Worm (Caenorhabditis elegans) whole organism, L2 larva: ENCODE measurements around the gene fbxb-79.

Experiments used
- C34F6.9 ChIP-seq: fragments of 150-350 bp; optimal IDR thresholded peaks from 2 replicates; lab custom pipeline; 2014; ENCODE audit warnings: missing biosample characterization, missing genetic modification characterization
- ZK546.5 ChIP-seq: sonication (generic microtip); optimal IDR thresholded peaks from 2 replicates; lab custom pipeline; 2017; ENCODE audit warnings: missing biosample characterization, missing genetic modification characterization
- alr-1 ChIP-seq: fragments of 150-350 bp; optimal IDR thresholded peaks from 2 replicates; lab custom pipeline; 2014; ENCODE audit warnings: missing biosample characterization, missing genetic modification characterization
- ama-1 ChIP-seq: fragments of 150-350 bp; optimal IDR thresholded peaks from 2 replicates; lab custom pipeline; 2018; ENCODE audit warnings: inconsistent platforms
- ceh-82 ChIP-seq: fragments of 150-350 bp; optimal IDR thresholded peaks from 2 replicates; lab custom pipeline; 2014; ENCODE audit warnings: missing biosample characterization, missing genetic modification characterization
- crh-2 ChIP-seq: sonication (generic microtip); optimal IDR thresholded peaks from 2 replicates; lab custom pipeline; 2017; ENCODE audit warnings: missing biosample characterization, missing genetic modification characterization
- egl-27 ChIP-seq: sonication (generic microtip); optimal IDR thresholded peaks from 3 replicates; lab custom pipeline; 2017; ENCODE audit warnings: missing biosample characterization, missing genetic modification reagents, missing genetic modification characterization
- elt-1 ChIP-seq: fragments of 150-350 bp; optimal IDR thresholded peaks from 2 replicates; lab custom pipeline; 2014; ENCODE audit warnings: missing biosample characterization, missing genetic modification characterization
- fos-1 ChIP-seq: fragments of 150-350 bp; optimal IDR thresholded peaks from 2 replicates; lab custom pipeline; 2014; ENCODE audit warnings: missing biosample characterization, missing genetic modification characterization
- gmeb-1 ChIP-seq: fragments of 150-350 bp; optimal IDR thresholded peaks from 2 replicates; lab custom pipeline; 2014; ENCODE audit warnings: missing biosample characterization, missing genetic modification characterization
- lin-13 ChIP-seq: fragments of 150-350 bp; optimal IDR thresholded peaks from 2 replicates; lab custom pipeline; 2014; ENCODE audit warnings: missing biosample characterization, missing genetic modification reagents, missing genetic modification characterization
- lsy-2 ChIP-seq, 2 experiments: fragments of 150-350 bp in 1 of 2; sonication (generic microtip) in 1 of 2; optimal IDR thresholded peaks; 2 replicates each; lab custom pipeline; 2014 to 2017; ENCODE audit warnings: missing biosample characterization in 2 of 2, missing genetic modification characterization in 2 of 2
- mab-5 ChIP-seq: fragments of 150-350 bp; optimal IDR thresholded peaks from 2 replicates; lab custom pipeline; 2014; ENCODE audit warnings: missing biosample characterization, missing genetic modification characterization
- mbf-1 ChIP-seq: sonication (generic microtip); optimal IDR thresholded peaks from 2 replicates; lab custom pipeline; 2017; ENCODE audit warnings: missing biosample characterization, missing genetic modification characterization
- nhr-11 ChIP-seq: fragments of 150-350 bp; optimal IDR thresholded peaks from 2 replicates; lab custom pipeline; 2014; ENCODE audit warnings: missing biosample characterization, missing genetic modification characterization
- nhr-12 ChIP-seq: fragments of 150-350 bp; optimal IDR thresholded peaks from 2 replicates; lab custom pipeline; 2014; ENCODE audit warnings: missing biosample characterization, missing genetic modification characterization
- nhr-129 ChIP-seq: fragments of 150-350 bp; optimal IDR thresholded peaks from 2 replicates; lab custom pipeline; 2014; ENCODE audit warnings: missing biosample characterization, missing genetic modification characterization
- nhr-25 ChIP-seq: fragments of 150-350 bp; sonication (generic microtip); optimal IDR thresholded peaks from 3 replicates; lab custom pipeline; 2014; ENCODE audit warnings: missing biosample characterization, missing genetic modification characterization
- peb-1 ChIP-seq: fragments of 150-350 bp; optimal IDR thresholded peaks from 2 replicates; lab custom pipeline; 2014; ENCODE audit warnings: missing biosample characterization, missing genetic modification characterization
- sem-4 ChIP-seq: fragments of 150-350 bp; optimal IDR thresholded peaks from 2 replicates; lab custom pipeline; 2014; ENCODE audit warnings: missing biosample characterization, missing genetic modification reagents, missing genetic modification characterization
- sma-3 ChIP-seq: sonication (generic microtip); optimal IDR thresholded peaks from 2 replicates; lab custom pipeline; 2016; ENCODE audit warnings: missing genetic modification reagents, missing genetic modification characterization, missing compliant biosample characterization
- sma-9 ChIP-seq, 2 experiments: fragments of 150-350 bp in 1 of 2; sonication (generic microtip) in 1 of 2; optimal IDR thresholded peaks; 2 replicates each; lab custom pipeline; 2014 to 2016; ENCODE audit warnings: missing genetic modification characterization in 2 of 2, mild to moderate bottlenecking in 1 of 2, missing biosample characterization in 1 of 2, missing compliant biosample characterization in 1 of 2, missing genetic modification reagents in 1 of 2, moderate library complexity in 1 of 2
- snpc-4 ChIP-seq: fragments of 150-350 bp; optimal IDR thresholded peaks from 2 replicates; lab custom pipeline; 2014; ENCODE audit warnings: missing biosample characterization, missing genetic modification characterization
- unc-39 ChIP-seq: fragments of 150-350 bp; optimal IDR thresholded peaks from 2 replicates; lab custom pipeline; 2014; ENCODE audit warnings: missing biosample characterization, missing genetic modification characterization
- unc-55 ChIP-seq: fragments of 150-350 bp; sonication (generic microtip); optimal IDR thresholded peaks from 3 replicates; lab custom pipeline; 2014; ENCODE audit warnings: missing biosample characterization, missing genetic modification reagents, missing genetic modification characterization
- unc-62 ChIP-seq: fragments of 150-350 bp; optimal IDR thresholded peaks from 2 replicates; lab custom pipeline; 2014; ENCODE audit warnings: missing biosample characterization, missing genetic modification reagents, missing genetic modification characterization
- zag-1 ChIP-seq: fragments of 150-350 bp; optimal IDR thresholded peaks from 2 replicates; lab custom pipeline; 2014; ENCODE audit warnings: missing biosample characterization, missing genetic modification characterization
- ztf-11 ChIP-seq: sonication (generic microtip); optimal IDR thresholded peaks from 2 replicates; lab custom pipeline; 2017; ENCODE audit warnings: missing biosample characterization, missing genetic modification characterization
- ztf-4 ChIP-seq: fragments of 150-350 bp; optimal IDR thresholded peaks from 2 replicates; lab custom pipeline; 2014; ENCODE audit warnings: missing biosample characterization, missing genetic modification characterization

fbxb-79 gene

ce11 chrIV:11143228-11143444 is 46.2 kb downstream of the fbxb-79 start, which contains the start of gene F01G4.4:
Gene F01G4.4 (plus strand): TSS chrIV:11143345.
- no peak for TF ChIP-seq unc-62 (GFP tag; lab: Kevin White, UChicago)
- no peak for TF ChIP-seq mab-5 (tag; lab: Kevin White, UChicago)
- TF ChIP-seq sma-9 (GFP tag; optimal IDR thresholded peaks at IDR 0.05; lab: Kevin White, UChicago) = no peak
- TF ChIP-seq sma-9 (tag; optimal IDR thresholded peaks at IDR 0.05; lab: Kevin White, UChicago) = no peak
- no peak for TF ChIP-seq lsy-2 (tag; optimal IDR thresholded peaks at IDR 0.05; lab: Kevin White, UChicago)
- TF ChIP-seq sem-4 (tag; lab: Kevin White, UChicago) = no peak
- TF ChIP-seq gmeb-1 = no peak
- TF ChIP-seq elt-1 (tag; lab: Kevin White, UChicago) = no peak
- TF ChIP-seq mbf-1 (tag; lab: Kevin White, UChicago) = no peak
- no peak for TF ChIP-seq zag-1
- no peak for TF ChIP-seq ztf-11
- TF ChIP-seq peb-1 = no peak
- no peak for TF ChIP-seq snpc-4 (tag; lab: Kevin White, UChicago)
- TF ChIP-seq fos-1 (tag; lab: Kevin White, UChicago) = no peak
- no peak for TF ChIP-seq ztf-4 (tag; lab: Kevin White, UChicago)
- TF ChIP-seq nhr-11 = no peak
- no peak for TF ChIP-seq egl-27 (tag; lab: Kevin White, UChicago)
- no peak for TF ChIP-seq sma-3 (GFP tag; lab: Kevin White, UChicago)
- no peak for TF ChIP-seq ceh-82 (tag; lab: Kevin White, UChicago)
- TF ChIP-seq unc-39 (tag; lab: Kevin White, UChicago) = no peak
- TF ChIP-seq, all 48 proteins: peak for 0

DNA sequence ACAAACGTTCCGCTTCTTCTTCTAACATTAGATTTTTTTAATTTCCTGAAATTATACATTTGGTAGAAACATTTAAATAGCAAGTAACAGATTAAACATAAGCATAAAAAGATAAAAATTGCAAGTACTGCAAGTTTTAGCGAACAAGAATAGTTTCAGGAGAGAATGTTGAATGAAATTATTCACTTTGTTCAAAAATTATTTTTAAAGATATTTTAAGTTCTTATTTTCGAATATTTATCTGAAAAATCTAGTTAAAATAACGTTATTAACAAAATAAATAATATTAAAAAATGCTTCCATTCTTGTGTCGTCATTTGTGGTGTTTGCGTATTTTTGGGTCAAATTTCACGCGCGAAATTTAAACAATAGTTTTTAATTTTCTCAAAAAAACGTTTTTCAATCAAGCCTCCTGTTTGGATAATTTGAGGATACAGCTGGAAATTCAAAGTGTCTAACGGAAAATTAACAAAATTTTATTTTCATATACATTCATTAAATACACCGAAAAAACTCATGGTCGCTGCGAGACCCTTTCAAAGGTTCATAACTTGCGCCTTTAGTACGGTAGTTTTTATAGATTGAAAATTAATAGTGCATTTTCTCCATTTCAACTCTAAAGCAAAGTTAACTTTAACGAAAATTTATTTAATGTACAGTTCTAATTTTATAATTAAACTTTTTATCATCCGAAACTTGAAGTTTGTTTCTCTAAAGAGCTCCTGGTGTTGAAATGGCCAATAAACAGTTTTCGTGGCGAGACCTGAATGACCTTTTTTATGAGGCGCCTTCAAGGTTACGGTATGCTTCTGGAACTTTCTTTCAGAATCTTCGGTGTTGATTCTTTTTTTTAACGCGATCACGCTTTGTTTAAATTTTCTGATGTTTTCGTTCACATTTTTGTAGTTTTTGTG is 46.7 kb downstream of the fbxb-79 start, which contains the start of gene skih-2:
Gene skih-2, minus strand, starts transcription at position 51 of the 914 bp plus-strand sequence.
- TF ChIP-seq nhr-129 (tag; lab: Kevin White, UChicago) = no peak
- peak; percentile 6 for TF ChIP-seq crh-2 (tag; lab: Kevin White, UChicago)
- TF ChIP-seq C34F6.9 (tag; lab: Kevin White, UChicago) = peak; percentile 79
- no peak for TF ChIP-seq nhr-12 (tag; lab: Kevin White, UChicago)
- TF ChIP-seq nhr-25 (tag; lab: Kevin White, UChicago) = peak; percentile 5
- peak; percentile 14 to 80 for TF ChIP-seq lsy-2 (tag; optimal IDR thresholded peaks at IDR 0.05; lab: Kevin White, UChicago)
- peak; percentile 92 for TF ChIP-seq gmeb-1
- peak; percentile 29 for TF ChIP-seq lin-13
- no peak for TF ChIP-seq nhr-11
- no peak for TF ChIP-seq alr-1 (tag; lab: Kevin White, UChicago)
- no peak for TF ChIP-seq sma-3 (GFP tag; lab: Kevin White, UChicago)
- no peak for TF ChIP-seq ZK546.5 (tag; lab: Kevin White, UChicago)
- TF ChIP-seq ama-1 (lab: Kevin White, UChicago) = no peak
- TF ChIP-seq unc-55 = peak; percentile 78
- TF ChIP-seq, all 48 proteins: peak for 7
